Fruit fly (Drosophila melanogaster) whole organism, embryonic: ENCODE measurements around the gene Alp5.

Experiments
- Bdp1 ChIP-seq: fragments of 200-800 bp; sonication (Bioruptor generic); optimal IDR thresholded peaks from 3 replicates; lab custom pipeline; 2016; ENCODE audit warnings: missing biosample characterization, missing genetic modification characterization
- Blimp-1 ChIP-seq: fragments of 200-800 bp; sonication (Bioruptor generic); optimal IDR thresholded peaks from 3 replicates; lab custom pipeline; 2018; ENCODE audit warnings: missing biosample characterization, missing genetic modification characterization, mild to moderate bottlenecking, moderate library complexity, missing genetic modification reagents
- CG10209 ChIP-seq: fragments of 200-800 bp; sonication (Bioruptor generic); optimal IDR thresholded peaks from 3 replicates; lab custom pipeline; 2017; ENCODE audit warnings: missing biosample characterization, mild to moderate bottlenecking, missing genetic modification characterization, missing genetic modification reagents
- CG11398 ChIP-seq: fragments of 200-800 bp; sonication (Bioruptor generic); optimal IDR thresholded peaks from 2 replicates; lab custom pipeline; 2016; ENCODE audit warnings: missing biosample characterization, missing genetic modification characterization
- CG11696 ChIP-seq: fragments of 200-800 bp; sonication (Bioruptor generic); IDR thresholded peaks from 2 replicates; pipeline ENCODE4 v1.3.6; 2022; ENCODE audit warnings: missing biosample characterization, missing genetic modification characterization
- CG12769 ChIP-seq: fragments of 200-800 bp; sonication (Bioruptor generic); optimal IDR thresholded peaks from 2 replicates; lab custom pipeline; 2019; ENCODE audit warnings: missing biosample characterization, mild to moderate bottlenecking, missing genetic modification characterization, moderate library complexity
- CG13123 ChIP-seq: fragments of 200-800 bp; sonication (Bioruptor generic); optimal IDR thresholded peaks from 2 replicates; lab custom pipeline; 2016; ENCODE audit warnings: missing biosample characterization, missing genetic modification characterization
- CG13296 ChIP-seq: fragments of 200-800 bp; sonication (Bioruptor generic); optimal IDR thresholded peaks from 3 replicates; lab custom pipeline; 2018; ENCODE audit warnings: missing biosample characterization, mild to moderate bottlenecking, missing genetic modification characterization
- CG13424 ChIP-seq: fragments of 200-800 bp; sonication (Bioruptor generic); optimal IDR thresholded peaks from 2 replicates; lab custom pipeline; 2019; ENCODE audit warnings: missing biosample characterization, mild to moderate bottlenecking, missing genetic modification characterization, moderate library complexity
- CG13894 ChIP-seq: fragments of 200-800 bp; sonication (Bioruptor generic); optimal IDR thresholded peaks from 3 replicates; lab custom pipeline; 2018; ENCODE audit warnings: missing biosample characterization, mild to moderate bottlenecking, missing genetic modification characterization, moderate library complexity
- CG15514 ChIP-seq: fragments of 200-800 bp; sonication (Bioruptor generic); optimal IDR thresholded peaks from 3 replicates; lab custom pipeline; 2017; ENCODE audit warnings: missing biosample characterization, missing genetic modification characterization, mild to moderate bottlenecking, moderate library complexity, missing genetic modification reagents
- CG17361 ChIP-seq: fragments of 200-800 bp; sonication (Bioruptor generic); IDR thresholded peaks from 3 replicates; pipeline ENCODE4 v1.3.6; 2022; ENCODE audit warnings: missing biosample characterization, missing genetic modification characterization
- CG17385 ChIP-seq: fragments of 200-800 bp; sonication (Bioruptor generic); optimal IDR thresholded peaks from 3 replicates; lab custom pipeline; 2018; ENCODE audit warnings: missing biosample characterization, mild to moderate bottlenecking, missing genetic modification characterization
- CG30403 ChIP-seq: fragments of 200-800 bp; sonication (Bioruptor generic); optimal IDR thresholded peaks from 3 replicates; lab custom pipeline; 2016; ENCODE audit warnings: missing biosample characterization, missing genetic modification characterization
- CG32772 ChIP-seq: fragments of 200-800 bp; sonication (Bioruptor generic); IDR thresholded peaks from 2 replicates; pipeline ENCODE4 v1.3.6; 2022; ENCODE audit warnings: missing biosample characterization, missing genetic modification characterization
- CG34422 ChIP-seq: fragments of 200-800 bp; sonication (Bioruptor generic); IDR thresholded peaks from 3 replicates; pipeline ENCODE4 v1.3.6; 2022; ENCODE audit warnings: missing biosample characterization, missing genetic modification characterization
- CG6765 ChIP-seq: fragments of 200-800 bp; sonication (Bioruptor generic); optimal IDR thresholded peaks from 3 replicates; lab custom pipeline; 2017; ENCODE audit warnings: missing biosample characterization, mild to moderate bottlenecking, missing genetic modification characterization
- CG7372 ChIP-seq: fragments of 200-800 bp; sonication (Bioruptor generic); IDR thresholded peaks from 2 replicates; pipeline ENCODE4 v1.3.6; 2022; ENCODE audit warnings: missing biosample characterization, missing genetic modification characterization
- CG7556 ChIP-seq: fragments of 200-800 bp; sonication (Bioruptor generic); optimal IDR thresholded peaks from 2 replicates; lab custom pipeline; 2017; ENCODE audit warnings: missing biosample characterization, mild to moderate bottlenecking, missing genetic modification characterization
- CG8290 ChIP-seq, 3 experiments: fragments of 200-800 bp; sonication (Bioruptor generic); optimal IDR thresholded peaks; 2 replicates each; lab custom pipeline; 2016 to 2019; ENCODE audit warnings: missing biosample characterization in 3 of 3, missing genetic modification characterization in 3 of 3, mild to moderate bottlenecking in 2 of 3, moderate library complexity in 1 of 3
- CG9215 ChIP-seq: fragments of 200-800 bp; sonication (Bioruptor generic); IDR thresholded peaks from 2 replicates; pipeline ENCODE4 v1.3.6; 2022; ENCODE audit warnings: missing biosample characterization, missing genetic modification characterization
- Dbx ChIP-seq: fragments of 200-800 bp; sonication (Bioruptor generic); IDR thresholded peaks from 3 replicates; pipeline ENCODE4 v1.3.6; 2022; ENCODE audit warnings: missing biosample characterization, missing genetic modification characterization
- Dp ChIP-seq: fragments of 200-800 bp; sonication (Bioruptor generic); optimal IDR thresholded peaks from 2 replicates; lab custom pipeline; 2018; ENCODE audit warnings: missing biosample characterization, mild to moderate bottlenecking, missing genetic modification characterization, moderate library complexity
- Drgx ChIP-seq: fragments of 200-800 bp; sonication (Bioruptor generic); IDR thresholded peaks from 2 replicates; pipeline ENCODE4 v1.3.6; 2022; ENCODE audit warnings: missing biosample characterization, missing genetic modification characterization
- HLH4C ChIP-seq: fragments of 200-800 bp; sonication (Bioruptor generic); IDR thresholded peaks from 3 replicates; pipeline ENCODE4 v1.3.6; 2022; ENCODE audit warnings: missing biosample characterization, missing genetic modification characterization; ENCODE audit not compliant: partially characterized antibody
- Hmx ChIP-seq: fragments of 200-800 bp; sonication (Bioruptor generic); optimal IDR thresholded peaks from 2 replicates; lab custom pipeline; 2016; ENCODE audit warnings: missing biosample characterization, missing genetic modification characterization
- Hr51 ChIP-seq, 2 experiments: fragments of 200-800 bp; sonication (Bioruptor generic); optimal IDR thresholded peaks; 2 replicates in 1 of 2; 3 replicates in 1 of 2; lab custom pipeline; 2016 to 2018; ENCODE audit warnings: missing biosample characterization in 2 of 2, missing genetic modification characterization in 2 of 2, mild to moderate bottlenecking in 1 of 2, moderate library complexity in 1 of 2
- Max ChIP-seq: fragments of 200-800 bp; sonication (Bioruptor generic); optimal IDR thresholded peaks from 2 replicates; lab custom pipeline; 2016; ENCODE audit warnings: missing biosample characterization, mild to moderate bottlenecking, missing genetic modification characterization
- Med ChIP-seq: fragments of 200-800 bp; sonication (Bioruptor generic); peaks from one replicate; lab custom pipeline; 2016; ENCODE audit warnings: missing biosample characterization, missing genetic modification characterization, mild to moderate bottlenecking, inconsistent platforms, moderate library complexity
- NfI ChIP-seq: fragments of 200-800 bp; sonication (Bioruptor generic); optimal IDR thresholded peaks from 3 replicates; lab custom pipeline; 2018; ENCODE audit warnings: missing biosample characterization, mild to moderate bottlenecking, missing genetic modification characterization, moderate library complexity
- Oli ChIP-seq: fragments of 200-800 bp; sonication (Bioruptor generic); optimal IDR thresholded peaks from 2 replicates; lab custom pipeline; 2018; ENCODE audit warnings: missing biosample characterization, mild to moderate bottlenecking, missing genetic modification characterization, moderate library complexity
- Ravus ChIP-seq: fragments of 200-800 bp; sonication (Bioruptor generic); IDR thresholded peaks from 2 replicates; pipeline ENCODE4 v1.3.6; 2022; ENCODE audit warnings: missing biosample characterization, missing genetic modification characterization
- Rfx ChIP-seq: fragments of 200-800 bp; sonication (Bioruptor generic); IDR thresholded peaks from 2 replicates; pipeline ENCODE4 v1.3.6; 2022; ENCODE audit warnings: missing biosample characterization, missing genetic modification characterization
- Six4 ChIP-seq: fragments of 200-800 bp; sonication (Bioruptor generic); optimal IDR thresholded peaks from 2 replicates; lab custom pipeline; 2016; ENCODE audit warnings: missing biosample characterization, missing genetic modification characterization
- Sox102F ChIP-seq: fragments of 200-800 bp; sonication (Bioruptor generic); optimal IDR thresholded peaks from 2 replicates; lab custom pipeline; 2018; ENCODE audit warnings: missing biosample characterization, mild to moderate bottlenecking, missing genetic modification characterization, moderate library complexity
- Stat92E ChIP-seq, 3 experiments: fragments of >200 bp in 2 of 3; fragments of 200-800 bp in 1 of 3; sonication (Bioruptor generic) in 1 of 3; optimal IDR thresholded peaks; 2 replicates each; lab custom pipeline; 2017 to 2019; ENCODE audit warnings: missing biosample characterization in 3 of 3, missing genetic modification characterization in 3 of 3, mild to moderate bottlenecking in 1 of 3, moderate library complexity in 1 of 3
- TFAM ChIP-seq: fragments of 200-800 bp; sonication (Bioruptor generic); optimal IDR thresholded peaks from 2 replicates; lab custom pipeline; 2017; ENCODE audit warnings: missing biosample characterization, missing genetic modification characterization, inconsistent platforms
- br ChIP-seq: fragments of >200 bp; optimal IDR thresholded peaks from 2 replicates; lab custom pipeline; 2017
- bsh ChIP-seq, 2 experiments: fragments of 200-800 bp; sonication (Bioruptor generic); optimal IDR thresholded peaks; 2 replicates each; lab custom pipeline; 2017 to 2018; ENCODE audit warnings: mild to moderate bottlenecking in 2 of 2, missing biosample characterization in 2 of 2, missing genetic modification characterization in 2 of 2, moderate library complexity in 1 of 2
- dpn ChIP-seq, 2 experiments: fragments of 200-800 bp; sonication (Bioruptor generic); optimal IDR thresholded peaks; 3 replicates each; lab custom pipeline; 2016; ENCODE audit warnings: missing biosample characterization in 2 of 2, missing genetic modification characterization in 2 of 2
- gcm ChIP-seq: fragments of 200-800 bp; sonication (Bioruptor generic); optimal IDR thresholded peaks from 2 replicates; lab custom pipeline; 2019; ENCODE audit warnings: missing biosample characterization, mild to moderate bottlenecking, missing genetic modification characterization, moderate library complexity
- gfzf ChIP-seq: fragments of 200-800 bp; sonication (Bioruptor generic); optimal IDR thresholded peaks from 2 replicates; lab custom pipeline; 2016; ENCODE audit warnings: missing biosample characterization, mild to moderate bottlenecking, missing genetic modification characterization, moderate library complexity
- nmo ChIP-seq: fragments of 200-800 bp; sonication (Bioruptor generic); optimal IDR thresholded peaks from 2 replicates; lab custom pipeline; 2018; ENCODE audit warnings: missing biosample characterization, mild to moderate bottlenecking, missing genetic modification characterization, moderate library complexity
- wor ChIP-seq: fragments of 200-800 bp; sonication (Bioruptor generic); IDR thresholded peaks from 2 replicates; pipeline ENCODE4 v1.3.6; 2022; ENCODE audit warnings: missing biosample characterization, missing genetic modification characterization

Gene Alp5

dm6 chr3R:20956875-20957874, 49.6 kb downstream of the Alp5 start (continued):
- TF ChIP-seq CG34422 (GFP tag; lab: Robert Waterston, UW), result peak; percentile 68; the same call in 2 of the 3 replicates
- peak; percentile 86 for TF ChIP-seq Six4 (GFP tag; lab: Kevin White, UChicago)
- 0 out of 3 replicates have a peak, but pooled peaks have one; percentile 42 for TF ChIP-seq Dbx (GFP tag; lab: Robert Waterston, UW)
- TF ChIP-seq CG17361 (GFP tag; lab: Robert Waterston, UW), result peak; percentile 99
- TF ChIP-seq CG11696 (GFP tag; lab: Robert Waterston, UW), result no peak

dm6 chr3R:20955932-20956636, 50.7 kb downstream of the Alp5 start:
- TF ChIP-seq HLH4C (GFP tag; lab: Robert Waterston, UW) (no peak), CG13123 (GFP tag; lab: Kevin White, UChicago) (no peak), Drgx (no peak), Dp (GFP tag; lab: Kevin White, UChicago) (no peak), CG30403 (GFP tag; lab: Kevin White, UChicago) (peak; percentile 2), Hmx (GFP tag; lab: Kevin White, UChicago) (no peak), CG7556 (peak; percentile 40), Oli (tag; lab: Kevin White, UChicago) (no peak), CG32772 (GFP tag; lab: Robert Waterston, UW) (no peak), CG17385 (peak; percentile 0), Rfx (GFP tag; lab: Robert Waterston, UW) (no peak), CG12769 (tag; lab: Kevin White, UChicago) (peak; percentile 7), CG7372 (GFP tag; lab: Robert Waterston, UW) (no peak), Stat92E (GFP tag; optimal IDR thresholded peaks at IDR 0.05; lab: Kevin White, UChicago) (no peak), Med (GFP tag; lab: Kevin White, UChicago) (peak; percentile 85), Sox102F (peak; percentile 4), nmo (peak; percentile 8), dpn (GFP tag; optimal IDR thresholded peaks at IDR 0.05; lab: Kevin White, UChicago) (peak in 1 of 2 experiments; percentile 9), Max (GFP tag; lab: Kevin White, UChicago) (no peak), CG8290 (GFP tag; optimal IDR thresholded peaks at IDR 0.05; lab: Kevin White, UChicago) (no peak), CG8290 (tag; optimal IDR thresholded peaks at IDR 0.05; lab: Kevin White, UChicago) (no peak), gfzf (no peak), Blimp-1 (GFP tag; lab: Kevin White, UChicago) (no peak), CG9215 (GFP tag; lab: Robert Waterston, UW) (no peak), CG15514 (GFP tag; lab: Kevin White, UChicago) (peak; percentile 1), br (lab: Kevin White, UChicago) (no peak), bsh (GFP tag; optimal IDR thresholded peaks at IDR 0.05; lab: Kevin White, UChicago) (no peak), Hr51 (GFP tag; optimal IDR thresholded peaks at IDR 0.05; lab: Kevin White, UChicago) (peak in 1 of 2 experiments; percentile 26), CG11398 (GFP tag; lab: Kevin White, UChicago) (no peak), gcm (no peak), CG6765 (GFP tag; lab: Kevin White, UChicago) (peak; percentile 10), CG13424 (tag; lab: Kevin White, UChicago) (peak; percentile 22), TFAM (no peak), CG10209 (GFP tag; lab: Kevin White, UChicago) (no peak), Bdp1 (GFP tag; lab: Kevin White, UChicago) (no peak), CG13296 (GFP tag; lab: Kevin White, UChicago) (no peak), Ravus (GFP tag; lab: Robert Waterston, UW) (no peak), CG13894 (tag; lab: Kevin White, UChicago) (peak; percentile 88), wor (no peak), NfI (peak; percentile 18)
